Fruit fly (Drosophila melanogaster): ENCODE results near the gene CheA84a.

CheA84a gene

dm6 chr3R:8240302-8240682 lies 35.7 kb upstream of the CheA84a start, which contains the start of gene Ada2b:
Ada2b (minus strand) TSS chr3R:8240515.
- TF ChIP-seq cnc (optimal IDR thresholded peaks at IDR 0.05) (no peak), CG11617 (GFP tag; optimal IDR thresholded peaks at IDR 0.05) (no peak), Mnt (GFP tag; optimal IDR thresholded peaks at IDR 0.05) (peak; percentile 33)

dm6 chr3R:8239472-8240301 lies 35.1 kb upstream of the CheA84a start:
- TF ChIP-seq CG11617 (GFP tag; optimal IDR thresholded peaks at IDR 0.05): peak; percentile 97
- peak; percentile 85 for TF ChIP-seq CG33017 (tag; optimal IDR thresholded peaks at IDR 0.05)
- TF ChIP-seq CG5204 (GFP tag; optimal IDR thresholded peaks at IDR 0.05): peak; percentile 93
- TF ChIP-seq Mnt (GFP tag; optimal IDR thresholded peaks at IDR 0.05): peak; percentile 53
- peak; percentile 80 for TF ChIP-seq Clk (GFP tag; optimal IDR thresholded peaks at IDR 0.05)
- TF ChIP-seq CG14711 (tag; optimal IDR thresholded peaks at IDR 0.05): peak; percentile 73
- TF ChIP-seq ovo (GFP tag; optimal IDR thresholded peaks at IDR 0.05): peak; percentile 60
- peak; percentile 80 for TF ChIP-seq Crg-1 (GFP tag; optimal IDR thresholded peaks at IDR 0.05)
- TF ChIP-seq pad (GFP tag; optimal IDR thresholded peaks at IDR 0.05): peak; percentile 75
- peak; percentile 94 for TF ChIP-seq CG12768 (GFP tag; optimal IDR thresholded peaks at IDR 0.05)
- peak; percentile 99 for TF ChIP-seq kay (GFP tag; ENCODE audit: borderline replicate concordance)
- no peak for TF ChIP-seq cnc (optimal IDR thresholded peaks at IDR 0.05)
- peak; percentile 36 for TF ChIP-seq cic (GFP tag; optimal IDR thresholded peaks at IDR 0.05)
- peak; percentile 92 for TF ChIP-seq CG7045 (GFP tag; optimal IDR thresholded peaks at IDR 0.05)
- peak; percentile 90 for TF ChIP-seq toe (GFP tag; optimal IDR thresholded peaks at IDR 0.05)
- TF ChIP-seq bab1 (GFP tag; optimal IDR thresholded peaks at IDR 0.05): peak; percentile 86
- peak; percentile 67 for TF ChIP-seq CG1620 (GFP tag; optimal IDR thresholded peaks at IDR 0.05)
- TF ChIP-seq tj (GFP tag; optimal IDR thresholded peaks at IDR 0.05): peak; percentile 80
- TF ChIP-seq CG7101 (tag; optimal IDR thresholded peaks at IDR 0.05): peak; percentile 87
- TF ChIP-seq Hr96 (GFP tag; optimal IDR thresholded peaks at IDR 0.05): peak; percentile 89

- TF ChIP-seq Crg-1 (GFP tag; optimal IDR thresholded peaks at IDR 0.05) (no peak), tj (GFP tag; optimal IDR thresholded peaks at IDR 0.05) (no peak), bab1 (GFP tag; optimal IDR thresholded peaks at IDR 0.05) (no peak), Mnt (GFP tag; optimal IDR thresholded peaks at IDR 0.05) (no peak), CG12768 (GFP tag; optimal IDR thresholded peaks at IDR 0.05) (no peak), CG7045 (GFP tag; optimal IDR thresholded peaks at IDR 0.05) (no peak), Hr96 (GFP tag; optimal IDR thresholded peaks at IDR 0.05) (no peak), ovo (GFP tag; optimal IDR thresholded peaks at IDR 0.05) (no peak), toe (GFP tag; optimal IDR thresholded peaks at IDR 0.05) (no peak), kay (GFP tag; ENCODE audit: borderline replicate concordance) (no peak), CG33017 (tag; optimal IDR thresholded peaks at IDR 0.05) (no peak), CG14711 (tag; optimal IDR thresholded peaks at IDR 0.05) (no peak), CG11617 (GFP tag; optimal IDR thresholded peaks at IDR 0.05) (no peak), CG1620 (GFP tag; optimal IDR thresholded peaks at IDR 0.05) (no peak), cic (GFP tag; optimal IDR thresholded peaks at IDR 0.05) (no peak), cnc (optimal IDR thresholded peaks at IDR 0.05) (no peak), CG7101 (tag; optimal IDR thresholded peaks at IDR 0.05) (no peak), CG5204 (GFP tag; optimal IDR thresholded peaks at IDR 0.05) (no peak), Clk (GFP tag; optimal IDR thresholded peaks at IDR 0.05) (no peak)
Measured at dm6 chr3R:8233864-8234263, 29.2 kb upstream of the CheA84a start.

dm6 chr3R:8233370-8233773 lies 28.7 kb upstream of the CheA84a start, which contains the start of gene PolI:
PolI (plus strand) TSS chr3R:8233507.
- peak; percentile 48 for TF ChIP-seq CG1620 (GFP tag; optimal IDR thresholded peaks at IDR 0.05)
- no peak for TF ChIP-seq CG12768 (GFP tag; optimal IDR thresholded peaks at IDR 0.05)
- peak; percentile 33 for TF ChIP-seq bab1 (GFP tag; optimal IDR thresholded peaks at IDR 0.05)
- TF ChIP-seq CG7045 (GFP tag; optimal IDR thresholded peaks at IDR 0.05): peak; percentile 8
- no peak for TF ChIP-seq CG14711 (tag; optimal IDR thresholded peaks at IDR 0.05)
- no peak for TF ChIP-seq Clk (GFP tag; optimal IDR thresholded peaks at IDR 0.05)
- TF ChIP-seq CG11617 (GFP tag; optimal IDR thresholded peaks at IDR 0.05): no peak
- peak; percentile 9 for TF ChIP-seq CG7101 (tag; optimal IDR thresholded peaks at IDR 0.05)
- peak; percentile 94 for TF ChIP-seq kay (GFP tag; ENCODE audit: borderline replicate concordance)
- peak; percentile 48 for TF ChIP-seq Mnt (GFP tag; optimal IDR thresholded peaks at IDR 0.05)
- TF ChIP-seq pad (GFP tag; optimal IDR thresholded peaks at IDR 0.05): peak; percentile 20
- TF ChIP-seq Crg-1 (GFP tag; optimal IDR thresholded peaks at IDR 0.05): no peak
- no peak for TF ChIP-seq tj (GFP tag; optimal IDR thresholded peaks at IDR 0.05)
- TF ChIP-seq toe (GFP tag; optimal IDR thresholded peaks at IDR 0.05): peak; percentile 56
- TF ChIP-seq cnc (optimal IDR thresholded peaks at IDR 0.05): no peak
- no peak for TF ChIP-seq cic (GFP tag; optimal IDR thresholded peaks at IDR 0.05)
- TF ChIP-seq CG5204 (GFP tag; optimal IDR thresholded peaks at IDR 0.05): peak; percentile 12
- peak; percentile 9 for TF ChIP-seq Hr96 (GFP tag; optimal IDR thresholded peaks at IDR 0.05)
- TF ChIP-seq CG33017 (tag; optimal IDR thresholded peaks at IDR 0.05): no peak
- TF ChIP-seq ovo (GFP tag; optimal IDR thresholded peaks at IDR 0.05): peak; percentile 16

- no peak for TF ChIP-seq CG7101 (tag; optimal IDR thresholded peaks at IDR 0.05)
- no peak for TF ChIP-seq CG33017 (tag; optimal IDR thresholded peaks at IDR 0.05)
- no peak for TF ChIP-seq CG14711 (tag; optimal IDR thresholded peaks at IDR 0.05)
- TF ChIP-seq toe (GFP tag; optimal IDR thresholded peaks at IDR 0.05): no peak
- TF ChIP-seq CG7045 (GFP tag; optimal IDR thresholded peaks at IDR 0.05): no peak
- no peak for TF ChIP-seq tj (GFP tag; optimal IDR thresholded peaks at IDR 0.05)
- TF ChIP-seq CG5204 (GFP tag; optimal IDR thresholded peaks at IDR 0.05): no peak
- TF ChIP-seq cic (GFP tag; optimal IDR thresholded peaks at IDR 0.05): no peak
- TF ChIP-seq Crg-1 (GFP tag; optimal IDR thresholded peaks at IDR 0.05): no peak
- TF ChIP-seq kay (GFP tag; ENCODE audit: borderline replicate concordance): no peak
- TF ChIP-seq pad (GFP tag; optimal IDR thresholded peaks at IDR 0.05): no peak
- TF ChIP-seq Hr96 (GFP tag; optimal IDR thresholded peaks at IDR 0.05): no peak
- TF ChIP-seq cnc (optimal IDR thresholded peaks at IDR 0.05): no peak
- TF ChIP-seq Clk (GFP tag; optimal IDR thresholded peaks at IDR 0.05): no peak
- TF ChIP-seq Mnt (GFP tag; optimal IDR thresholded peaks at IDR 0.05): no peak
Measured at dm6 chr3R:8227344-8227743, 22.7 kb upstream of the CheA84a start.

All from whole organism, adult.